Worm (Caenorhabditis elegans) whole organism, L4 larva: ENCODE results near the gene fipr-9.

Experiments
- F10B5.3 ChIP-seq: sonication (generic microtip); optimal IDR thresholded peaks from 2 replicates; lab custom pipeline; 2016; ENCODE audit warnings: mild to moderate bottlenecking, missing genetic modification characterization, missing compliant biosample characterization
- F44E2.7 ChIP-seq: fragments of 200-800 bp; sonication (Bioruptor generic); IDR thresholded peaks from 2 replicates; pipeline ENCODE4 v2.1.2; 2022; ENCODE audit warnings: missing genetic modification characterization, missing compliant biosample characterization
- T26A8.4 ChIP-seq: fragments of 200-800 bp; sonication (Bioruptor generic); IDR thresholded peaks from 2 replicates; pipeline ENCODE4 v1.3.6; 2022; ENCODE audit warnings: missing genetic modification characterization, missing compliant biosample characterization
- Y48G9A.11 ChIP-seq: fragments of 200-800 bp; sonication (Bioruptor generic); IDR thresholded peaks from 2 replicates; pipeline ENCODE4 v1.3.6; 2022; ENCODE audit warnings: missing genetic modification reagents, missing genetic modification characterization, missing compliant biosample characterization
- Y5F2A.4 ChIP-seq: fragments of 200-800 bp; sonication (Bioruptor generic); optimal IDR thresholded peaks from 2 replicates; lab custom pipeline; 2018; ENCODE audit warnings: mild to moderate bottlenecking, missing genetic modification characterization, missing compliant biosample characterization
- aha-1 ChIP-seq: fragments of 150-350 bp; peaks from one replicate; lab custom pipeline; 2014; ENCODE audit warnings: missing biosample characterization, missing genetic modification characterization
- ama-1 ChIP-seq: fragments of 150-350 bp; optimal IDR thresholded peaks from 2 replicates; lab custom pipeline; 2014; ENCODE audit warnings: inconsistent platforms, mixed read lengths
- attf-4 ChIP-seq: sonication (generic microtip); optimal IDR thresholded peaks from 3 replicates; lab custom pipeline; 2017; ENCODE audit warnings: missing biosample characterization, missing genetic modification characterization
- ceh-28 ChIP-seq: fragments of 150-350 bp; optimal IDR thresholded peaks from 2 replicates; lab custom pipeline; 2014; ENCODE audit warnings: missing biosample characterization, missing genetic modification reagents, missing genetic modification characterization
- ceh-32 ChIP-seq: sonication (generic microtip); optimal IDR thresholded peaks from 2 replicates; lab custom pipeline; 2016; ENCODE audit warnings: mild to moderate bottlenecking, missing genetic modification characterization, missing compliant biosample characterization; ENCODE audit not compliant: poor library complexity
- ceh-62 ChIP-seq: sonication (generic microtip); optimal IDR thresholded peaks from 2 replicates; lab custom pipeline; 2017; ENCODE audit warnings: missing biosample characterization, missing genetic modification characterization
- cey-2 ChIP-seq: sonication (generic microtip); optimal IDR thresholded peaks from 3 replicates; lab custom pipeline; 2017; ENCODE audit warnings: missing genetic modification characterization, mild to moderate bottlenecking, missing compliant biosample characterization, antibody characterized with exemption, borderline replicate concordance; ENCODE audit not compliant: insufficient read depth
- daf-16 ChIP-seq, 3 experiments: sonication (generic microtip); optimal IDR thresholded peaks; 2 replicates each; lab custom pipeline; 2016 to 2017; ENCODE audit warnings: missing genetic modification characterization in 3 of 3, missing genetic modification reagents in 3 of 3, mild to moderate bottlenecking in 2 of 3, missing compliant biosample characterization in 2 of 3, missing biosample characterization in 1 of 3, moderate library complexity in 1 of 3
- dmd-6 ChIP-seq: fragments of 200-800 bp; sonication (Bioruptor generic); IDR thresholded peaks from 2 replicates; pipeline ENCODE4 v1.3.6; 2022; ENCODE audit warnings: missing genetic modification reagents, missing genetic modification characterization, missing compliant biosample characterization
- dmd-8 ChIP-seq: fragments of 200-800 bp; sonication (Bioruptor generic); IDR thresholded peaks from 2 replicates; pipeline ENCODE4 v1.3.6; 2022; ENCODE audit warnings: missing genetic modification characterization, missing compliant biosample characterization
- dve-1 ChIP-seq: sonication (generic microtip); optimal IDR thresholded peaks from 2 replicates; lab custom pipeline; 2017; ENCODE audit warnings: antibody characterized with exemption, mild to moderate bottlenecking, missing genetic modification characterization, missing compliant biosample characterization; ENCODE audit not compliant: insufficient read depth
- egl-43 ChIP-seq: fragments of 200-800 bp; sonication (Bioruptor generic); IDR thresholded peaks from 2 replicates; pipeline ENCODE4 v1.3.6; 2022; ENCODE audit warnings: missing genetic modification reagents, missing genetic modification characterization, missing compliant biosample characterization
- hlh-11 ChIP-seq: fragments of 200-800 bp; sonication (Bioruptor generic); optimal IDR thresholded peaks from 2 replicates; lab custom pipeline; 2018; ENCODE audit warnings: mild to moderate bottlenecking, missing genetic modification characterization, missing compliant biosample characterization
- hlh-30 ChIP-seq: sonication (generic microtip); optimal IDR thresholded peaks from 2 replicates; lab custom pipeline; 2017; ENCODE audit warnings: antibody characterized with exemption, mild to moderate bottlenecking, missing genetic modification characterization, missing compliant biosample characterization; ENCODE audit not compliant: insufficient read depth
- jun-1 ChIP-seq: fragments of 150-350 bp; optimal IDR thresholded peaks from 2 replicates; lab custom pipeline; 2014; ENCODE audit warnings: missing biosample characterization, missing genetic modification reagents, missing genetic modification characterization
- lin-15B ChIP-seq: fragments of 150-350 bp; sonication (generic microtip); optimal IDR thresholded peaks from 3 replicates; lab custom pipeline; 2014; ENCODE audit warnings: missing biosample characterization, missing genetic modification characterization
- lir-3 ChIP-seq: sonication (generic microtip); optimal IDR thresholded peaks from 2 replicates; lab custom pipeline; 2016; ENCODE audit warnings: mild to moderate bottlenecking, missing genetic modification characterization, missing compliant biosample characterization
- madf-9 ChIP-seq: fragments of 200-800 bp; sonication (Bioruptor generic); conservative IDR thresholded peaks from 2 replicates; pipeline ENCODE4 v1.3.6; 2022; ENCODE audit warnings: missing genetic modification reagents, missing genetic modification characterization, missing compliant biosample characterization
- mdl-1 ChIP-seq, 2 experiments: fragments of 150-350 bp in 1 of 2; sonication (generic microtip) in 1 of 2; optimal IDR thresholded peaks; 2 replicates each; lab custom pipeline; 2014 to 2017; ENCODE audit warnings: missing biosample characterization in 2 of 2, missing genetic modification characterization in 2 of 2
- mxl-2 ChIP-seq: fragments of 200-800 bp; sonication (Bioruptor generic); conservative IDR thresholded peaks from 2 replicates; pipeline ENCODE4 v1.3.6; 2022; ENCODE audit warnings: missing genetic modification reagents, missing genetic modification characterization, missing compliant biosample characterization
- nhr-10 ChIP-seq: fragments of 150-350 bp; optimal IDR thresholded peaks from 2 replicates; lab custom pipeline; 2014; ENCODE audit warnings: missing biosample characterization, missing genetic modification characterization
- nhr-11 ChIP-seq: fragments of 150-350 bp; optimal IDR thresholded peaks from 2 replicates; lab custom pipeline; 2014; ENCODE audit warnings: missing biosample characterization, missing genetic modification characterization
- nhr-111 ChIP-seq: fragments of 200-800 bp; sonication (Bioruptor generic); optimal IDR thresholded peaks from 2 replicates; lab custom pipeline; 2018; ENCODE audit warnings: mild to moderate bottlenecking, missing genetic modification characterization, missing compliant biosample characterization
- nhr-28 ChIP-seq: fragments of 150-350 bp; optimal IDR thresholded peaks from 2 replicates; lab custom pipeline; 2014; ENCODE audit warnings: missing biosample characterization, missing genetic modification characterization
- nhr-42 ChIP-seq: fragments of 200-800 bp; sonication (Bioruptor generic); IDR thresholded peaks from 2 replicates; pipeline ENCODE4 v1.3.6; 2022; ENCODE audit warnings: missing genetic modification characterization, missing compliant biosample characterization
- nhr-48 ChIP-seq: sonication (generic microtip); optimal IDR thresholded peaks from 2 replicates; lab custom pipeline; 2016; ENCODE audit warnings: mild to moderate bottlenecking, missing genetic modification characterization, missing compliant biosample characterization
- nhr-6 ChIP-seq: fragments of 150-350 bp; optimal IDR thresholded peaks from 2 replicates; lab custom pipeline; 2014; ENCODE audit warnings: missing biosample characterization, missing genetic modification characterization
- nhr-77 ChIP-seq: fragments of 150-350 bp; optimal IDR thresholded peaks from 2 replicates; lab custom pipeline; 2014; ENCODE audit warnings: missing biosample characterization, missing genetic modification characterization
- php-3 ChIP-seq: fragments of 200-800 bp; sonication (Bioruptor generic); IDR thresholded peaks from 2 replicates; pipeline ENCODE4 v1.3.6; 2022; ENCODE audit warnings: missing genetic modification reagents, missing genetic modification characterization, missing compliant biosample characterization
- pqm-1 ChIP-seq: sonication (generic microtip); optimal IDR thresholded peaks from 2 replicates; lab custom pipeline; 2017; ENCODE audit warnings: missing biosample characterization, missing genetic modification characterization
- set-16 ChIP-seq: fragments of 200-800 bp; sonication (Bioruptor generic); IDR thresholded peaks from 2 replicates; pipeline ENCODE4 v1.3.6; 2022; ENCODE audit warnings: missing genetic modification reagents, missing genetic modification characterization, missing compliant biosample characterization
- skn-1 ChIP-seq: fragments of 150-350 bp; optimal IDR thresholded peaks from 2 replicates; lab custom pipeline; 2014; ENCODE audit warnings: missing biosample characterization, missing genetic modification characterization
- tag-97 ChIP-seq: fragments of 200-800 bp; sonication (Bioruptor generic); IDR thresholded peaks from 2 replicates; pipeline ENCODE4 v1.3.6; 2022; ENCODE audit warnings: missing genetic modification characterization, missing compliant biosample characterization
- unc-130 ChIP-seq: sonication (generic microtip); optimal IDR thresholded peaks from 2 replicates; lab custom pipeline; 2016; ENCODE audit warnings: missing genetic modification reagents, missing genetic modification characterization, missing compliant biosample characterization
- vab-7 ChIP-seq: fragments of 200-800 bp; sonication (Bioruptor generic); IDR thresholded peaks from 2 replicates; pipeline ENCODE4 v1.3.6; 2022; ENCODE audit warnings: missing genetic modification reagents, missing genetic modification characterization, missing compliant biosample characterization
- zfp-2 ChIP-seq: sonication (generic microtip); optimal IDR thresholded peaks from 2 replicates; lab custom pipeline; 2016; ENCODE audit warnings: mild to moderate bottlenecking, missing genetic modification characterization, missing compliant biosample characterization
- zfp-3 ChIP-seq: fragments of 200-800 bp; sonication (Bioruptor generic); conservative IDR thresholded peaks from 2 replicates; pipeline ENCODE4 v1.3.6; 2022; ENCODE audit warnings: missing genetic modification reagents, missing genetic modification characterization, missing compliant biosample characterization
- zip-2 ChIP-seq: fragments of 150-350 bp; optimal IDR thresholded peaks from 2 replicates; lab custom pipeline; 2014; ENCODE audit warnings: missing biosample characterization, missing genetic modification characterization
- ztf-7 ChIP-seq: fragments of 150-350 bp; optimal IDR thresholded peaks from 2 replicates; lab custom pipeline; 2014; ENCODE audit warnings: missing biosample characterization, missing genetic modification characterization

Gene fipr-9

ce11 chrV:10244018-10244720 lies 22.7 kb downstream of the fipr-9 start:
- TF ChIP-seq php-3 (GFP tag; lab: Robert Waterston, UW) (peak; percentile 86), pqm-1 (tag; lab: Kevin White, UChicago) (peak; percentile 50), nhr-11 (no peak), nhr-28 (tag; lab: Kevin White, UChicago) (peak; percentile 67), nhr-6 (tag; lab: Kevin White, UChicago) (no peak), hlh-11 (tag; lab: Kevin White, UChicago) (peak; percentile 34), nhr-111 (GFP tag; lab: Kevin White, UChicago) (no peak), mdl-1 (tag; optimal IDR thresholded peaks at IDR 0.05; lab: Kevin White, UChicago) (peak in 1 of 2 experiments; percentile 5), daf-16 (GFP tag; optimal IDR thresholded peaks at IDR 0.05; lab: Kevin White, UChicago) (no peak), daf-16 (tag; optimal IDR thresholded peaks at IDR 0.05; lab: Kevin White, UChicago) (peak; percentile 73), vab-7 (no peak), Y5F2A.4 (no peak), T26A8.4 (GFP tag; lab: Robert Waterston, UW) (no peak), hlh-30 (peak; percentile 20), dve-1 (tag; lab: Kevin White, UChicago) (peak; percentile 57), dmd-6 (GFP tag; lab: Robert Waterston, UW) (peak; percentile 18; the same call in 1 of the 2 replicates)
- TF ChIP-seq, all 104 proteins: peak for 9

ce11 chrV:10245615-10246014 lies 24.2 kb downstream of the fipr-9 start:
- TF ChIP-seq lir-3 (tag; lab: Kevin White, UChicago): no peak
- no peak for TF ChIP-seq madf-9 (GFP tag; lab: Robert Waterston, UW)
- no peak for TF ChIP-seq Y48G9A.11 (GFP tag; lab: Robert Waterston, UW)
- TF ChIP-seq dmd-8 (GFP tag; lab: Robert Waterston, UW): no peak
- TF ChIP-seq vab-7: no peak
- no peak for TF ChIP-seq nhr-48 (tag; lab: Kevin White, UChicago)
- TF ChIP-seq tag-97 (GFP tag; lab: Robert Waterston, UW): no peak
- TF ChIP-seq nhr-28 (tag; lab: Kevin White, UChicago): peak; percentile 69
- no peak for TF ChIP-seq ceh-62 (tag; lab: Kevin White, UChicago)
- no peak for TF ChIP-seq daf-16 (GFP tag; optimal IDR thresholded peaks at IDR 0.05; lab: Kevin White, UChicago)
- peak; percentile 100 for TF ChIP-seq daf-16 (tag; optimal IDR thresholded peaks at IDR 0.05; lab: Kevin White, UChicago)
- no peak for TF ChIP-seq attf-4 (tag; lab: Kevin White, UChicago)
- TF ChIP-seq Y5F2A.4: no peak
- no peak for TF ChIP-seq nhr-42 (GFP tag; lab: Robert Waterston, UW)
- no peak for TF ChIP-seq lin-15B (tag; lab: Kevin White, UChicago)
- no peak for TF ChIP-seq ceh-28 (tag; lab: Kevin White, UChicago)
- no peak for TF ChIP-seq set-16 (GFP tag; lab: Robert Waterston, UW)
- TF ChIP-seq skn-1 (tag; lab: Kevin White, UChicago): no peak
- TF ChIP-seq ama-1 (lab: Kevin White, UChicago): no peak
- no peak for TF ChIP-seq mxl-2
- no peak for TF ChIP-seq egl-43 (GFP tag; lab: Robert Waterston, UW)
- no peak for TF ChIP-seq cey-2 (tag; lab: Kevin White, UChicago)
- no peak for TF ChIP-seq F10B5.3 (tag; lab: Kevin White, UChicago)
- TF ChIP-seq hlh-11 (tag; lab: Kevin White, UChicago): peak; percentile 45
- TF ChIP-seq aha-1: no peak
- TF ChIP-seq unc-130 (GFP tag; lab: Kevin White, UChicago): no peak
- TF ChIP-seq dve-1 (tag; lab: Kevin White, UChicago): peak; percentile 53
- TF ChIP-seq zfp-2 (tag; lab: Kevin White, UChicago): no peak
- no peak for TF ChIP-seq nhr-111 (GFP tag; lab: Kevin White, UChicago)
- TF ChIP-seq nhr-77 (tag; lab: Kevin White, UChicago): peak; percentile 34
- TF ChIP-seq jun-1 (tag; lab: Kevin White, UChicago): no peak
- no peak for TF ChIP-seq php-3 (GFP tag; lab: Robert Waterston, UW)
- TF ChIP-seq zfp-3 (GFP tag; lab: Robert Waterston, UW): no peak
- TF ChIP-seq T26A8.4 (GFP tag; lab: Robert Waterston, UW): no peak
- TF ChIP-seq ceh-32: no peak
- peak; percentile 22 for TF ChIP-seq pqm-1 (tag; lab: Kevin White, UChicago)
- TF ChIP-seq F44E2.7 (GFP tag; lab: Robert Waterston, UW): no peak
- no peak for TF ChIP-seq nhr-10
- TF ChIP-seq ztf-7 (tag; lab: Kevin White, UChicago): no peak
- no peak for TF ChIP-seq zip-2
